Worm (Caenorhabditis elegans): ENCODE data around the gene fbxb-74.

Gene fbxb-74

DNA sequence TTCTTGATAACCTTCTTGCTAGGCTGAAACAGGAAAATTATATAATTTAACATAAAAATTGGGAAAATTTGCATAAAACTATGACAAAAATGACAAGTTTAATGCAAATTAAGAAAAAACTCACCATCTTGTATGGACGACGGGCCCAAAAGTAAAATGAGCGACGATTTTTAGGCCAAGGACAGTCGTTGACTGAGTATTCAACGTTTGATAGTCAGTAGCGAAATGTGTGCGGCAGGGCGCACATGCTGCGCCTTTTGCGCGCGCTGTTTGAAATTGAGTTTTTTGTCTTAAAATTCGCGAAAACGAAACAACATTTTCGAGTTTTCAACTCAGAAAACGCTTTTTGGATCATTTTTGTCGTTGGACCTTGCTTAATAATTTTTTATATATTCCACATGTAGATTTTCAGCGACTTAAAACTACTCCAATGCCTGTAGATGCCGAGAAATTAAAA, 48.6 kb downstream of the fbxb-74 start, which contains the start of the genes rpl-7A and set-21 (continued):
- TF ChIP-seq F13H6.1 (tag; optimal IDR thresholded peaks at IDR 0.05) (peak; percentile 95), unc-62 (GFP tag; optimal IDR thresholded peaks at IDR 0.05) (no peak), nhr-11 (tag; optimal IDR thresholded peaks at IDR 0.05) (no peak), ZK546.5 (tag; optimal IDR thresholded peaks at IDR 0.05) (peak; percentile 87), crh-2 (tag; optimal IDR thresholded peaks at IDR 0.05) (peak; percentile 90), mab-5 (tag; optimal IDR thresholded peaks at IDR 0.05) (peak; percentile 89), ztf-1 (GFP tag; conservative IDR thresholded peaks at IDR 0.05) (no peak), fos-1 (tag; optimal IDR thresholded peaks at IDR 0.05) (peak; percentile 80), ama-1 (optimal IDR thresholded peaks at IDR 0.05) (no peak), elt-3 (tag; optimal IDR thresholded peaks at IDR 0.05) (no peak), nhr-23 (tag; optimal IDR thresholded peaks at IDR 0.05) (no peak), nhr-21 (tag; optimal IDR thresholded peaks at IDR 0.05) (peak; percentile 93)

Measured in whole organism, L2 larva.